Fruit fly (Drosophila melanogaster): ENCODE measurements around the gene Alp13.

dm6 chr3R:10093252-10094030, 18.3 kb upstream of the Alp13 start:
- peak; percentile 98 for TF ChIP-seq kay (GFP tag; ENCODE audit: borderline replicate concordance)
- no peak for TF ChIP-seq Hr96 (GFP tag; optimal IDR thresholded peaks at IDR 0.05)
- TF ChIP-seq Crg-1 (GFP tag; optimal IDR thresholded peaks at IDR 0.05) = no peak
- peak; percentile 17 for TF ChIP-seq CG7045 (GFP tag; optimal IDR thresholded peaks at IDR 0.05)
- peak; percentile 77 for TF ChIP-seq Mnt (GFP tag; optimal IDR thresholded peaks at IDR 0.05)
- no peak for TF ChIP-seq CG5204 (GFP tag; optimal IDR thresholded peaks at IDR 0.05)
- no peak for TF ChIP-seq CG1620 (GFP tag; optimal IDR thresholded peaks at IDR 0.05)
- no peak for TF ChIP-seq ovo (GFP tag; optimal IDR thresholded peaks at IDR 0.05)
- TF ChIP-seq pad (GFP tag; optimal IDR thresholded peaks at IDR 0.05) = no peak
- TF ChIP-seq tj (GFP tag; optimal IDR thresholded peaks at IDR 0.05) = peak; percentile 57
- TF ChIP-seq CG14711 (tag; optimal IDR thresholded peaks at IDR 0.05) = no peak
- peak; percentile 40 for TF ChIP-seq CG11617 (GFP tag; optimal IDR thresholded peaks at IDR 0.05)
- TF ChIP-seq toe (GFP tag; optimal IDR thresholded peaks at IDR 0.05) = no peak

All from whole organism, adult.